Fruit fly (Drosophila melanogaster) whole organism, pupa: ENCODE results near the gene CG10477.

Experiments used
- CG15710 ChIP-seq: fragments of 200-800 bp; sonication (Bioruptor generic); optimal IDR thresholded peaks from 2 replicates; lab custom pipeline; 2018; ENCODE audit warnings: missing biosample characterization, mild to moderate bottlenecking, missing genetic modification characterization, moderate library complexity
- CG8159 ChIP-seq: fragments of 200-800 bp; sonication (Bioruptor generic); optimal IDR thresholded peaks from 3 replicates; lab custom pipeline; 2018; ENCODE audit warnings: missing biosample characterization, mild to moderate bottlenecking, missing genetic modification characterization, moderate library complexity
- Pif1A ChIP-seq: fragments of 200-800 bp; sonication (Bioruptor generic); optimal IDR thresholded peaks from 3 replicates; lab custom pipeline; 2016; ENCODE audit warnings: missing biosample characterization, missing genetic modification characterization
- Pif1B ChIP-seq: fragments of 200-800 bp; sonication (Bioruptor generic); optimal IDR thresholded peaks from 3 replicates; lab custom pipeline; 2016; ENCODE audit warnings: missing biosample characterization, missing genetic modification characterization
- fd96Ca ChIP-seq: fragments of 200-800 bp; sonication (Bioruptor generic); IDR thresholded peaks from 3 replicates; pipeline ENCODE4 v1.3.6; 2022; ENCODE audit warnings: missing biosample characterization, missing genetic modification characterization

DNA sequence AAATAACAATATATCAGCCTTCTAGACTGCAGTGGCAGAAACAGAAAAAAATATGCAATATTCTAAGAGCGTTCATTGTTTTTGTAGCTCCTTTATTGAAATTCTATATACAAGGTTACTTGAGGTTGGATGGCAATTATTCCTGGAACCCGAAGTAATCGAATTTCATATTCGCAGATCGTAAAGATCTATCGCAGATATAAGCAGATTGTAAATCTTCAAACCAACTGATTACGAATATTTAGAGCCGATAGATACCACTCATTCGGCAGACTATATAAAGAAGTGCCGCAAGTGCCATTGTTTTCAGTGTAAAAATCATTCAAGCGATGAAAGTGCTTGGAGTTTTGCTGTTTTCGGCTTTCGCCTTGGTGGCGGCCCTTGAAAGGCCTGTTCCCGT is 17.6 kb upstream of the CG10477 start, which contains the start of gene Jon65Aii:
- TF ChIP-seq CG8159 (tag; lab: Kevin White, UChicago) (no peak), fd96Ca (GFP tag; lab: Robert Waterston, UW) (no peak), Pif1B (no peak), CG15710 (tag; lab: Kevin White, UChicago) (no peak), Pif1A (no peak)
